Fruit fly (Drosophila melanogaster) whole organism, embryonic: ENCODE measurements around the gene hiro.

Source experiments
- Ada2b ChIP-seq: fragments of 200-800 bp; sonication (Bioruptor generic); IDR thresholded peaks from 2 replicates; pipeline ENCODE4 v1.3.6; 2022; ENCODE audit warnings: missing biosample characterization, missing genetic modification characterization
- B-H1 ChIP-seq: fragments of 200-800 bp; sonication (Bioruptor generic); IDR thresholded peaks from 3 replicates; pipeline ENCODE4 v1.3.6; 2022; ENCODE audit warnings: missing biosample characterization, missing genetic modification characterization
- C15 ChIP-seq: fragments of 200-800 bp; sonication (Bioruptor generic); IDR thresholded peaks from 3 replicates; pipeline ENCODE4 v1.3.6; 2022; ENCODE audit warnings: missing biosample characterization, missing genetic modification characterization
- CG12104 ChIP-seq: fragments of 200-800 bp; sonication (Bioruptor generic); optimal IDR thresholded peaks from 3 replicates; lab custom pipeline; 2016; ENCODE audit warnings: missing biosample characterization, missing genetic modification characterization
- CG12769 ChIP-seq: fragments of 200-800 bp; sonication (Bioruptor generic); optimal IDR thresholded peaks from 2 replicates; lab custom pipeline; 2019; ENCODE audit warnings: missing biosample characterization, mild to moderate bottlenecking, missing genetic modification characterization, moderate library complexity
- CG14667 ChIP-seq: fragments of 200-800 bp; sonication (Bioruptor generic); IDR thresholded peaks from 2 replicates; pipeline ENCODE4 v1.3.6; 2022; ENCODE audit warnings: missing biosample characterization, missing genetic modification characterization
- CG14710 ChIP-seq: fragments of 200-800 bp; sonication (Bioruptor generic); optimal IDR thresholded peaks from 3 replicates; lab custom pipeline; 2019; ENCODE audit warnings: missing biosample characterization, mild to moderate bottlenecking, missing genetic modification characterization, moderate library complexity
- CG15269 ChIP-seq: fragments of 200-800 bp; sonication (Bioruptor generic); optimal IDR thresholded peaks from 2 replicates; lab custom pipeline; 2018; ENCODE audit warnings: missing biosample characterization, mild to moderate bottlenecking, missing genetic modification characterization, moderate library complexity
- CG17912 ChIP-seq: fragments of 200-800 bp; sonication (Bioruptor generic); optimal IDR thresholded peaks from 2 replicates; lab custom pipeline; 2018; ENCODE audit warnings: missing biosample characterization, mild to moderate bottlenecking, missing genetic modification characterization
- CG2202 ChIP-seq: fragments of 200-800 bp; sonication (Bioruptor generic); optimal IDR thresholded peaks from 2 replicates; lab custom pipeline; 2018; ENCODE audit warnings: missing biosample characterization, mild to moderate bottlenecking, missing genetic modification characterization
- CG30020 ChIP-seq: fragments of 200-800 bp; optimal IDR thresholded peaks from 2 replicates; lab custom pipeline; 2019; ENCODE audit warnings: missing biosample characterization, mild to moderate bottlenecking, missing genetic modification characterization, moderate library complexity
- CG31224 ChIP-seq: fragments of 200-800 bp; sonication (Bioruptor generic); IDR thresholded peaks from 2 replicates; pipeline ENCODE4 v1.3.6; 2022; ENCODE audit warnings: missing biosample characterization, missing genetic modification characterization
- CG31388 ChIP-seq: fragments of 200-800 bp; sonication (Bioruptor generic); optimal IDR thresholded peaks from 2 replicates; lab custom pipeline; 2016; ENCODE audit warnings: missing biosample characterization, missing genetic modification characterization
- CG34224 ChIP-seq: fragments of 200-800 bp; sonication (Bioruptor generic); IDR thresholded peaks from 3 replicates; pipeline ENCODE4 v1.3.6; 2022; ENCODE audit warnings: missing biosample characterization, missing genetic modification characterization; ENCODE audit not compliant: partially characterized antibody
- CG34422 ChIP-seq: fragments of 200-800 bp; sonication (Bioruptor generic); IDR thresholded peaks from 3 replicates; pipeline ENCODE4 v1.3.6; 2022; ENCODE audit warnings: missing biosample characterization, missing genetic modification characterization
- CG3838 ChIP-seq: fragments of 200-800 bp; sonication (Bioruptor generic); optimal IDR thresholded peaks from 3 replicates; lab custom pipeline; 2016; ENCODE audit warnings: missing biosample characterization, missing genetic modification characterization
- CG4854 ChIP-seq: fragments of 200-800 bp; sonication (Bioruptor generic); optimal IDR thresholded peaks from 2 replicates; lab custom pipeline; 2016; ENCODE audit warnings: missing biosample characterization, missing genetic modification characterization, inconsistent platforms
- CG5180 ChIP-seq: fragments of 200-800 bp; sonication (Bioruptor generic); optimal IDR thresholded peaks from 3 replicates; lab custom pipeline; 2017; ENCODE audit warnings: missing biosample characterization, missing genetic modification characterization, mild to moderate bottlenecking, moderate library complexity, missing genetic modification reagents
- CG6854 ChIP-seq: fragments of 200-800 bp; sonication (Bioruptor generic); optimal IDR thresholded peaks from 3 replicates; lab custom pipeline; 2017; ENCODE audit warnings: missing biosample characterization, mild to moderate bottlenecking, missing genetic modification characterization
- CG7745 ChIP-seq: fragments of 200-800 bp; sonication (Bioruptor generic); optimal IDR thresholded peaks from 2 replicates; lab custom pipeline; 2018; ENCODE audit warnings: missing biosample characterization, mild to moderate bottlenecking, missing genetic modification characterization, moderate library complexity
- CG7963 ChIP-seq: fragments of 200-800 bp; sonication (Bioruptor generic); IDR thresholded peaks from 3 replicates; pipeline ENCODE4 v1.3.6; 2022; ENCODE audit warnings: missing biosample characterization, missing genetic modification characterization; ENCODE audit not compliant: partially characterized antibody
- CG8765 ChIP-seq: fragments of 200-800 bp; sonication (Bioruptor generic); IDR thresholded peaks from 2 replicates; pipeline ENCODE4 v1.3.6; 2022; ENCODE audit warnings: missing biosample characterization, missing genetic modification characterization
- Dbx ChIP-seq: fragments of 200-800 bp; sonication (Bioruptor generic); IDR thresholded peaks from 3 replicates; pipeline ENCODE4 v1.3.6; 2022; ENCODE audit warnings: missing biosample characterization, missing genetic modification characterization
- Dfd ChIP-seq, 2 experiments: fragments of >200 bp; optimal IDR thresholded peaks; 2 replicates each; lab custom pipeline; 2017; ENCODE audit warnings: missing biosample characterization in 2 of 2, missing genetic modification characterization in 2 of 2
- Dll ChIP-seq: fragments of 200-800 bp; sonication (Bioruptor generic); IDR thresholded peaks from 4 replicates; pipeline ENCODE4 v1.3.6; 2022; ENCODE audit warnings: missing biosample characterization, missing genetic modification characterization; ENCODE audit not compliant: partially characterized antibody
- Drgx ChIP-seq: fragments of 200-800 bp; sonication (Bioruptor generic); IDR thresholded peaks from 2 replicates; pipeline ENCODE4 v1.3.6; 2022; ENCODE audit warnings: missing biosample characterization, missing genetic modification characterization
- Fer1 ChIP-seq: fragments of 200-800 bp; sonication (Bioruptor generic); optimal IDR thresholded peaks from 2 replicates; lab custom pipeline; 2017; ENCODE audit warnings: missing biosample characterization, mild to moderate bottlenecking, missing genetic modification characterization
- Hmx ChIP-seq: fragments of 200-800 bp; sonication (Bioruptor generic); optimal IDR thresholded peaks from 2 replicates; lab custom pipeline; 2016; ENCODE audit warnings: missing biosample characterization, missing genetic modification characterization
- Myb ChIP-seq: fragments of 200-800 bp; sonication (Bioruptor generic); optimal IDR thresholded peaks from 2 replicates; lab custom pipeline; 2016; ENCODE audit warnings: missing biosample characterization, missing genetic modification characterization
- Neu2 ChIP-seq: fragments of 200-800 bp; sonication (Bioruptor generic); optimal IDR thresholded peaks from 3 replicates; lab custom pipeline; 2016; ENCODE audit warnings: missing biosample characterization, missing genetic modification characterization, borderline replicate concordance
- Oaz ChIP-seq: fragments of 200-800 bp; sonication (Bioruptor generic); IDR thresholded peaks from 2 replicates; pipeline ENCODE4 v1.3.6; 2022; ENCODE audit warnings: missing biosample characterization, missing genetic modification characterization
- Pdp1 ChIP-seq, 2 experiments: fragments of 200-800 bp; sonication (Bioruptor generic); optimal IDR thresholded peaks; 3 replicates each; lab custom pipeline; 2016; ENCODE audit warnings: missing biosample characterization in 2 of 2, missing genetic modification characterization in 2 of 2, mild to moderate bottlenecking in 1 of 2, moderate library complexity in 1 of 2
- Sox102F ChIP-seq: fragments of 200-800 bp; sonication (Bioruptor generic); optimal IDR thresholded peaks from 2 replicates; lab custom pipeline; 2018; ENCODE audit warnings: missing biosample characterization, mild to moderate bottlenecking, missing genetic modification characterization, moderate library complexity
- Sry-δ ChIP-seq: fragments of 200-800 bp; sonication (Bioruptor generic); optimal IDR thresholded peaks from 2 replicates; lab custom pipeline; 2016; ENCODE audit warnings: missing biosample characterization, missing genetic modification characterization
- Tbp ChIP-seq: fragments of >200 bp; optimal IDR thresholded peaks from 2 replicates; lab custom pipeline; 2018; ENCODE audit warnings: missing biosample characterization, missing genetic modification characterization
- Usf ChIP-seq: fragments of 200-800 bp; sonication (Bioruptor generic); optimal IDR thresholded peaks from 2 replicates; lab custom pipeline; 2017; ENCODE audit warnings: missing genotype, missing biosample characterization, missing genetic modification characterization
- bbx ChIP-seq: fragments of 200-800 bp; sonication (Bioruptor generic); IDR thresholded peaks from 2 replicates; pipeline ENCODE4 v1.3.6; 2022; ENCODE audit warnings: missing biosample characterization, missing genetic modification characterization; ENCODE audit not compliant: partially characterized antibody
- corto ChIP-seq: fragments of 200-800 bp; sonication (Bioruptor generic); optimal IDR thresholded peaks from 2 replicates; lab custom pipeline; 2016; ENCODE audit warnings: missing biosample characterization, mild to moderate bottlenecking, missing genetic modification characterization, moderate library complexity
- crol ChIP-seq: fragments of 200-800 bp; sonication (Bioruptor generic); IDR thresholded peaks from 2 replicates; pipeline ENCODE4 v1.3.6; 2022; ENCODE audit warnings: missing biosample characterization, missing genetic modification characterization
- fru ChIP-seq: fragments of >200 bp; optimal IDR thresholded peaks from 2 replicates; lab custom pipeline; 2017
- fu2 ChIP-seq: fragments of 200-800 bp; sonication (Bioruptor generic); optimal IDR thresholded peaks from 2 replicates; lab custom pipeline; 2016; ENCODE audit warnings: missing biosample characterization, missing genetic modification characterization
- h ChIP-seq: fragments of >200 bp; optimal IDR thresholded peaks from 2 replicates; lab custom pipeline; 2017
- hkb ChIP-seq, 2 experiments: fragments of 200-800 bp in 1 of 2; fragments of >200 bp in 1 of 2; sonication (Bioruptor generic) in 1 of 2; IDR thresholded peaks in 1 of 2; optimal IDR thresholded peaks in 1 of 2; 2 replicates each; pipeline versions ENCODE4 v1.3.6 to Lab custom; 2017 to 2022; ENCODE audit warnings: missing biosample characterization in 1 of 2, missing genetic modification characterization in 1 of 2
- odd ChIP-seq: fragments of 200-800 bp; sonication (Bioruptor generic); optimal IDR thresholded peaks from 2 replicates; lab custom pipeline; 2017; ENCODE audit warnings: missing biosample characterization, mild to moderate bottlenecking, missing genetic modification characterization
- psq ChIP-seq: fragments of 200-800 bp; sonication (Bioruptor generic); optimal IDR thresholded peaks from 2 replicates; lab custom pipeline; 2017; ENCODE audit warnings: missing biosample characterization, missing genetic modification characterization
- rib ChIP-seq: fragments of 200-800 bp; sonication (Bioruptor generic); IDR thresholded peaks from 2 replicates; pipeline ENCODE4 v1.3.6; 2022; ENCODE audit warnings: missing biosample characterization, missing genetic modification characterization
- sens-2 ChIP-seq: fragments of 200-800 bp; sonication (Bioruptor generic); IDR thresholded peaks from 2 replicates; pipeline ENCODE4 v1.3.6; 2022; ENCODE audit warnings: missing biosample characterization, missing genetic modification characterization
- twi ChIP-seq: fragments of 200-800 bp; optimal IDR thresholded peaks from 2 replicates; lab custom pipeline; 2019; ENCODE audit warnings: missing biosample characterization, mild to moderate bottlenecking, missing genetic modification characterization, moderate library complexity
- vvl ChIP-seq: fragments of 200-800 bp; sonication (Bioruptor generic); IDR thresholded peaks from 2 replicates; pipeline ENCODE4 v1.3.6; 2022; ENCODE audit warnings: missing biosample characterization, missing genetic modification characterization
- zf30C ChIP-seq: fragments of 200-800 bp; sonication (Bioruptor generic); optimal IDR thresholded peaks from 3 replicates; lab custom pipeline; 2018; ENCODE audit warnings: missing biosample characterization, mild to moderate bottlenecking, missing genetic modification characterization

hiro gene

dm6 chr3L:640324-640974, 47.3 kb downstream of the hiro start (continued):
- TF ChIP-seq Drgx (GFP tag; lab: Robert Waterston, UW), result peak; percentile 75
- peak; percentile 62 for TF ChIP-seq rib (GFP tag; lab: Robert Waterston, UW)
- TF ChIP-seq CG31388 (GFP tag; lab: Kevin White, UChicago), result peak; percentile 45
- TF ChIP-seq psq (GFP tag; lab: Kevin White, UChicago), result peak; percentile 92
- TF ChIP-seq CG34224 (GFP tag; lab: Robert Waterston, UW), result no peak
- peak; percentile 99 for TF ChIP-seq zf30C (GFP tag; lab: Kevin White, UChicago)
- TF ChIP-seq CG4854 (GFP tag; lab: Kevin White, UChicago), result peak; percentile 31
- TF ChIP-seq CG3838 (GFP tag; lab: Kevin White, UChicago), result no peak
- TF ChIP-seq Pdp1 (GFP tag; optimal IDR thresholded peaks at IDR 0.05; lab: Kevin White, UChicago), result peak; percentile 84 to 90
- peak; percentile 61 for TF ChIP-seq B-H1 (GFP tag; lab: Robert Waterston, UW)
- TF ChIP-seq crol (GFP tag; lab: Robert Waterston, UW), result peak; percentile 63
- no peak; the same call in 1 of the 3 replicates for TF ChIP-seq CG34422 (GFP tag; lab: Robert Waterston, UW)
- no peak for TF ChIP-seq hkb (optimal IDR thresholded peaks at IDR 0.05; lab: Kevin White, UChicago)
- TF ChIP-seq hkb (GFP tag; IDR thresholded peaks at IDR 0.05; lab: Robert Waterston, UW), result peak; percentile 86
- TF ChIP-seq Neu2 (GFP tag; lab: Kevin White, UChicago), result peak; percentile 81
- peak; percentile 61 for TF ChIP-seq CG12104 (GFP tag; lab: Kevin White, UChicago)
- peak; percentile 81 for TF ChIP-seq Fer1 (GFP tag; lab: Kevin White, UChicago)
- peak; percentile 61; the same call in 1 of the 3 replicates for TF ChIP-seq Dbx
- peak; percentile 88 for TF ChIP-seq CG8765 (GFP tag; lab: Robert Waterston, UW)
- TF ChIP-seq Usf, result peak; percentile 69
- peak; percentile 78 for TF ChIP-seq sens-2 (GFP tag; lab: Robert Waterston, UW)
- peak; percentile 74 for TF ChIP-seq fu2 (GFP tag; lab: Kevin White, UChicago)
- no peak for TF ChIP-seq fru
- TF ChIP-seq CG15269 (tag; lab: Kevin White, UChicago), result peak; percentile 85
- no peak for TF ChIP-seq bbx (GFP tag; lab: Robert Waterston, UW)
- peak; percentile 75 for TF ChIP-seq corto
- TF ChIP-seq CG7963 (GFP tag; lab: Robert Waterston, UW), result no peak
- peak; percentile 50; the same call in 1 of the 2 replicates for TF ChIP-seq Ada2b (GFP tag; lab: Robert Waterston, UW)
- no peak for TF ChIP-seq Dll (GFP tag; lab: Robert Waterston, UW)
- TF ChIP-seq CG6854 (GFP tag; lab: Kevin White, UChicago), result peak; percentile 39
- TF ChIP-seq C15 (GFP tag; lab: Robert Waterston, UW), result no peak
- TF ChIP-seq vvl (GFP tag; lab: Robert Waterston, UW), result peak; percentile 78
- TF ChIP-seq CG2202, result peak; percentile 86
- peak; percentile 77 for TF ChIP-seq twi (tag; lab: Kevin White, UChicago)
- peak; percentile 58 for TF ChIP-seq Myb (GFP tag; lab: Kevin White, UChicago)
- peak; percentile 47 for TF ChIP-seq CG30020 (tag; lab: Kevin White, UChicago)
- peak; percentile 92 for TF ChIP-seq CG14710 (tag; lab: Kevin White, UChicago)
- TF ChIP-seq Tbp, result no peak
- TF ChIP-seq Sry-δ (GFP tag; lab: Kevin White, UChicago), result peak; percentile 47
- peak; percentile 54 for TF ChIP-seq CG7745 (tag; lab: Kevin White, UChicago)
- TF ChIP-seq h (lab: Kevin White, UChicago), result no peak
- peak; percentile 47 for TF ChIP-seq CG31224 (GFP tag; lab: Robert Waterston, UW)
- peak; percentile 75 for TF ChIP-seq CG5180 (GFP tag; lab: Kevin White, UChicago)
- no peak for TF ChIP-seq Oaz (GFP tag; lab: Robert Waterston, UW)
- peak; percentile 47 for TF ChIP-seq Hmx (GFP tag; lab: Kevin White, UChicago)
- no peak for TF ChIP-seq CG17912 (GFP tag; lab: Kevin White, UChicago)
- TF ChIP-seq CG14667 (GFP tag; lab: Robert Waterston, UW), result peak; percentile 31; the same call in 1 of the 2 replicates
- TF ChIP-seq Sox102F (GFP tag; lab: Kevin White, UChicago), result peak; percentile 77
- peak; percentile 64 for TF ChIP-seq CG12769 (tag; lab: Kevin White, UChicago)
- TF ChIP-seq Dfd (GFP tag; optimal IDR thresholded peaks at IDR 0.05; lab: Kevin White, UChicago), result no peak
- TF ChIP-seq odd (GFP tag; lab: Kevin White, UChicago), result peak; percentile 56
